Worm (Caenorhabditis elegans) whole organism, L2 larva: ENCODE data around the gene C52B9.4.
A peak's percentile ranks its signal among the peaks of the same experiment; 100 is the strongest.

ENCODE experiments used
- C34F6.9 ChIP-seq: fragments of 150-350 bp; optimal IDR thresholded peaks from 2 replicates; lab custom pipeline; 2014; ENCODE audit warnings: missing biosample characterization, missing genetic modification characterization
- F13H6.1 ChIP-seq: sonication (generic microtip); optimal IDR thresholded peaks from 2 replicates; lab custom pipeline; 2016; ENCODE audit warnings: missing genetic modification characterization, missing compliant biosample characterization
- Y55F3AM.14 ChIP-seq: fragments of 200-800 bp; sonication (Bioruptor generic); optimal IDR thresholded peaks from 2 replicates; lab custom pipeline; 2018; ENCODE audit warnings: mild to moderate bottlenecking, missing genetic modification characterization, missing compliant biosample characterization
- alr-1 ChIP-seq: fragments of 150-350 bp; optimal IDR thresholded peaks from 2 replicates; lab custom pipeline; 2014; ENCODE audit warnings: missing biosample characterization, missing genetic modification characterization
- blmp-1 ChIP-seq: sonication (generic microtip); optimal IDR thresholded peaks from 2 replicates; lab custom pipeline; 2017; ENCODE audit warnings: missing genetic modification characterization, mild to moderate bottlenecking, missing compliant biosample characterization, antibody characterized with exemption, moderate library complexity; ENCODE audit not compliant: insufficient read depth
- ceh-82 ChIP-seq: fragments of 150-350 bp; optimal IDR thresholded peaks from 2 replicates; lab custom pipeline; 2014; ENCODE audit warnings: missing biosample characterization, missing genetic modification characterization
- crh-2 ChIP-seq: sonication (generic microtip); optimal IDR thresholded peaks from 2 replicates; lab custom pipeline; 2017; ENCODE audit warnings: missing biosample characterization, missing genetic modification characterization
- dmd-4 ChIP-seq: sonication (generic microtip); optimal IDR thresholded peaks from 2 replicates; lab custom pipeline; 2017; ENCODE audit warnings: missing biosample characterization, missing genetic modification characterization
- egl-27 ChIP-seq: sonication (generic microtip); optimal IDR thresholded peaks from 3 replicates; lab custom pipeline; 2017; ENCODE audit warnings: missing biosample characterization, missing genetic modification reagents, missing genetic modification characterization
- elt-1 ChIP-seq: fragments of 150-350 bp; optimal IDR thresholded peaks from 2 replicates; lab custom pipeline; 2014; ENCODE audit warnings: missing biosample characterization, missing genetic modification characterization
- elt-3 ChIP-seq: sonication (generic microtip); optimal IDR thresholded peaks from 2 replicates; lab custom pipeline; 2017; ENCODE audit warnings: missing biosample characterization, missing genetic modification characterization
- fos-1 ChIP-seq: fragments of 150-350 bp; optimal IDR thresholded peaks from 2 replicates; lab custom pipeline; 2014; ENCODE audit warnings: missing biosample characterization, missing genetic modification characterization
- gmeb-1 ChIP-seq: fragments of 150-350 bp; optimal IDR thresholded peaks from 2 replicates; lab custom pipeline; 2014; ENCODE audit warnings: missing biosample characterization, missing genetic modification characterization
- lin-11 ChIP-seq: fragments of 150-350 bp; sonication (generic microtip); optimal IDR thresholded peaks from 2 replicates; lab custom pipeline; 2014; ENCODE audit warnings: missing biosample characterization, missing genetic modification characterization, inconsistent platforms, mixed read lengths
- lin-13 ChIP-seq: fragments of 150-350 bp; optimal IDR thresholded peaks from 2 replicates; lab custom pipeline; 2014; ENCODE audit warnings: missing biosample characterization, missing genetic modification reagents, missing genetic modification characterization
- lin-39 ChIP-seq: fragments of 150-350 bp; optimal IDR thresholded peaks from 2 replicates; lab custom pipeline; 2014; ENCODE audit warnings: missing biosample characterization, missing genetic modification reagents, missing genetic modification characterization
- lsy-2 ChIP-seq, 2 experiments: fragments of 150-350 bp in 1 of 2; sonication (generic microtip) in 1 of 2; optimal IDR thresholded peaks; 2 replicates each; lab custom pipeline; 2014 to 2017; ENCODE audit warnings: missing biosample characterization in 2 of 2, missing genetic modification characterization in 2 of 2
- mbf-1 ChIP-seq: sonication (generic microtip); optimal IDR thresholded peaks from 2 replicates; lab custom pipeline; 2017; ENCODE audit warnings: missing biosample characterization, missing genetic modification characterization
- nhr-11 ChIP-seq: fragments of 150-350 bp; optimal IDR thresholded peaks from 2 replicates; lab custom pipeline; 2014; ENCODE audit warnings: missing biosample characterization, missing genetic modification characterization
- nhr-129 ChIP-seq: fragments of 150-350 bp; optimal IDR thresholded peaks from 2 replicates; lab custom pipeline; 2014; ENCODE audit warnings: missing biosample characterization, missing genetic modification characterization
- nhr-23 ChIP-seq: fragments of 150-350 bp; optimal IDR thresholded peaks from 2 replicates; lab custom pipeline; 2014; ENCODE audit warnings: missing biosample characterization, missing genetic modification reagents, missing genetic modification characterization
- nhr-25 ChIP-seq: fragments of 150-350 bp; sonication (generic microtip); optimal IDR thresholded peaks from 3 replicates; lab custom pipeline; 2014; ENCODE audit warnings: missing biosample characterization, missing genetic modification characterization
- nhr-77 ChIP-seq: fragments of 150-350 bp; optimal IDR thresholded peaks from 2 replicates; lab custom pipeline; 2014; ENCODE audit warnings: missing biosample characterization, missing genetic modification characterization
- sem-4 ChIP-seq: fragments of 150-350 bp; optimal IDR thresholded peaks from 2 replicates; lab custom pipeline; 2014; ENCODE audit warnings: missing biosample characterization, missing genetic modification reagents, missing genetic modification characterization
- sma-3 ChIP-seq: sonication (generic microtip); optimal IDR thresholded peaks from 2 replicates; lab custom pipeline; 2016; ENCODE audit warnings: missing genetic modification reagents, missing genetic modification characterization, missing compliant biosample characterization
- sma-9 ChIP-seq, 2 experiments: fragments of 150-350 bp in 1 of 2; sonication (generic microtip) in 1 of 2; optimal IDR thresholded peaks; 2 replicates each; lab custom pipeline; 2014 to 2016; ENCODE audit warnings: missing genetic modification characterization in 2 of 2, mild to moderate bottlenecking in 1 of 2, missing biosample characterization in 1 of 2, missing compliant biosample characterization in 1 of 2, missing genetic modification reagents in 1 of 2, moderate library complexity in 1 of 2
- snpc-4 ChIP-seq: fragments of 150-350 bp; optimal IDR thresholded peaks from 2 replicates; lab custom pipeline; 2014; ENCODE audit warnings: missing biosample characterization, missing genetic modification characterization
- unc-39 ChIP-seq: fragments of 150-350 bp; optimal IDR thresholded peaks from 2 replicates; lab custom pipeline; 2014; ENCODE audit warnings: missing biosample characterization, missing genetic modification characterization
- unc-55 ChIP-seq: fragments of 150-350 bp; sonication (generic microtip); optimal IDR thresholded peaks from 3 replicates; lab custom pipeline; 2014; ENCODE audit warnings: missing biosample characterization, missing genetic modification reagents, missing genetic modification characterization
- unc-62 ChIP-seq: fragments of 150-350 bp; optimal IDR thresholded peaks from 2 replicates; lab custom pipeline; 2014; ENCODE audit warnings: missing biosample characterization, missing genetic modification reagents, missing genetic modification characterization
- zag-1 ChIP-seq: fragments of 150-350 bp; optimal IDR thresholded peaks from 2 replicates; lab custom pipeline; 2014; ENCODE audit warnings: missing biosample characterization, missing genetic modification characterization
- ztf-1 ChIP-seq: fragments of 200-800 bp; sonication (Bioruptor generic); conservative IDR thresholded peaks from 2 replicates; pipeline ENCODE4 v1.3.6; 2022; ENCODE audit warnings: missing genetic modification characterization, missing compliant biosample characterization
- ztf-11 ChIP-seq: sonication (generic microtip); optimal IDR thresholded peaks from 2 replicates; lab custom pipeline; 2017; ENCODE audit warnings: missing biosample characterization, missing genetic modification characterization

The C52B9.4 gene

DNA sequence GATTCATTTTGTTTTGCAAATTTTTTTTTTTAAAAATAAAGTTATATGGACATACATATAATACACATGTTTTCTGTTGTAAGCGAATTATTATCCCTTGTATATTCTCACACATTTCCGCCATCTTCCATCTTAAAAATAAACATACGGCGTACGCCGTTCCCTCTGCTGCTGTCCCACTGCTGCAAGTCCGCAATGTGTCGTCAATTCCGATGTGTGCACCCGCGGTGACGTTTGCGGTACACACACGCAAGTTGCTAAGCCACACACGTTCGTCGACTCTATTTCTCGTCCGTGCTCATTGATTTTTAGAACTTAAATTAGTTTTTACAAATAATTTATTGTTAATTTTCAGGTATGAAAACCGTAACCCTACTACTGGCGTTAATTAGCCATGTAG lies at the start of gene C52B9.4:
Gene C52B9.4 (plus strand): TSS at position 356 of the 400 bp plus-strand sequence.
- TF ChIP-seq C34F6.9 (peak; percentile 45), sma-9 (GFP tag; optimal IDR thresholded peaks at IDR 0.05; lab: Kevin White, UChicago) (peak; percentile 42), sma-9 (tag; optimal IDR thresholded peaks at IDR 0.05; lab: Kevin White, UChicago) (no peak), egl-27 (peak; percentile 14), nhr-23 (tag; lab: Kevin White, UChicago) (no peak), nhr-77 (no peak), lin-11 (tag; lab: Kevin White, UChicago) (peak; percentile 40), F13H6.1 (peak; percentile 39), elt-3 (no peak), nhr-11 (no peak), fos-1 (tag; lab: Kevin White, UChicago) (peak; percentile 7), snpc-4 (tag; lab: Kevin White, UChicago) (no peak), unc-39 (tag; lab: Kevin White, UChicago) (no peak), nhr-25 (tag; lab: Kevin White, UChicago) (peak; percentile 9), crh-2 (peak; percentile 84), gmeb-1 (tag; lab: Kevin White, UChicago) (peak; percentile 19), unc-62 (GFP tag; lab: Kevin White, UChicago) (no peak), sma-3 (GFP tag; lab: Kevin White, UChicago) (peak; percentile 48), lin-13 (GFP tag; lab: Kevin White, UChicago) (no peak), lsy-2 (tag; optimal IDR thresholded peaks at IDR 0.05; lab: Kevin White, UChicago) (peak in 1 of 2 experiments; percentile 56), unc-55 (GFP tag; lab: Kevin White, UChicago) (peak; percentile 50), blmp-1 (no peak), nhr-129 (tag; lab: Kevin White, UChicago) (peak; percentile 35)
- TF ChIP-seq, all 48 proteins: peak for 13

DNA sequence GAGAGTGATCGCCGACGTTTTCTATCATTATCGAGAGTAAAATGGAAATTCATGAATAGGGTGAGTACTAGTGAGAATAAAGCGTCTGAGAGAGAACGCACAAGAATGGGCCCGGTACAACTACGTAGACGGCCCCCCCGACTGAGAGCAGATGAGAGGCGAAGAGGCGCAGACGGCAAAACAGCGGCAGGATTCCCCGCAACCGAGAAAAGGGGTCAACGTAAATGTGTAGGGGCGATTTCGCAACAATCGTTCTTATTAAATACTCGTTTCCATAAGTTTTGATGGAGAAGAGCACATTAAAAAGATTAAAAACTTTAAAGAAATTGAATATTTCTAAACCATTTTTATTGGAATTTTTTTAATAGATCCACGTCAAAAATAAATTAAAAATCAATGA lies 45.8 kb upstream of the C52B9.4 start:
- peak; percentile 21 for TF ChIP-seq F13H6.1
- peak; percentile 44 for TF ChIP-seq sma-9 (GFP tag; optimal IDR thresholded peaks at IDR 0.05; lab: Kevin White, UChicago)
- no peak for TF ChIP-seq sma-9 (tag; optimal IDR thresholded peaks at IDR 0.05; lab: Kevin White, UChicago)
- TF ChIP-seq nhr-77 = no peak
- peak; percentile 51 for TF ChIP-seq unc-55 (GFP tag; lab: Kevin White, UChicago)
- peak in 1 of 2 experiments; percentile 4 for TF ChIP-seq lsy-2 (tag; optimal IDR thresholded peaks at IDR 0.05; lab: Kevin White, UChicago)
- TF ChIP-seq nhr-23 (tag; lab: Kevin White, UChicago) = no peak
- peak; percentile 36 for TF ChIP-seq C34F6.9
- no peak for TF ChIP-seq lin-39
- TF ChIP-seq, all 48 proteins: peak for 5

DNA sequence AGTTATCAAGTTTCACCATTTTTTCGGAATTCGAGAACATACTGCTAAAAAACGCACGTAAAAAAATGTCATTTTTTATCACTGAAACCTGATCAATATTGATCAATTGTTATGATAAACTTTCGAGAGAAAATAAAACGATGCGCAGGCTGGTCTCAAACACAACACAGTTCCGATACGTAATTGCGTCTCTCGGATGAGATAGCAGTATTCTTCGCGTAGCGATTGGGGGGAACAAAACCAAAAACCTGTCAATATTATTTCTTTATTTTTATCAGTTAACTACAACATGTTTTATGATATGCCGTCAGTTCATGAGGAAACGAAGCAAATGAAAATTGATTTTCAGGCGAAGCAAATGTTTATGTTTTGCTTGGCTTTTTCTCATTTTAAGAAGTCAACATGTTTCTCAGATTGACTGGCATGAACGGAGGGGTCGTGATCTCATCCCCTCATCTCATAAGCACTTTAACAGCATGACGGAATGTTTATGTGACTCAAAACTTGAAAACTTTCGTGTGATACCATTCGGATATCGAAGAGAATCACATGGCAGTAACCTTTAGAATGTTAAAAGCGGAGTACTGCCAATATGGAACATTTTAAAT lies 44.8 kb upstream of the C52B9.4 start:
- TF ChIP-seq lin-11 (tag; lab: Kevin White, UChicago) (no peak), sma-9 (GFP tag; optimal IDR thresholded peaks at IDR 0.05; lab: Kevin White, UChicago) (peak; percentile 13), sma-9 (tag; optimal IDR thresholded peaks at IDR 0.05; lab: Kevin White, UChicago) (no peak), crh-2 (no peak), fos-1 (tag; lab: Kevin White, UChicago) (peak; percentile 37), unc-62 (GFP tag; lab: Kevin White, UChicago) (no peak), gmeb-1 (tag; lab: Kevin White, UChicago) (peak; percentile 23), Y55F3AM.14 (GFP tag; lab: Kevin White, UChicago) (no peak), ceh-82 (tag; lab: Kevin White, UChicago) (no peak), sem-4 (tag; lab: Kevin White, UChicago) (no peak)

ce11 chrX:4216894-4217293 lies 43.6 kb upstream of the C52B9.4 start, which contains the start of the genes F20B6.10 and hpk-1:
TSS of gene F20B6.10 (minus strand) at chrX:4217196.
TSS of gene hpk-1 (minus strand) at chrX:4217290.
- TF ChIP-seq zag-1 (tag; lab: Kevin White, UChicago) (no peak), egl-27 (no peak), ztf-1 (GFP tag; lab: Robert Waterston, UW) (no peak), mbf-1 (no peak), elt-1 (tag; lab: Kevin White, UChicago) (no peak), ztf-11 (tag; lab: Kevin White, UChicago) (no peak)

DNA sequence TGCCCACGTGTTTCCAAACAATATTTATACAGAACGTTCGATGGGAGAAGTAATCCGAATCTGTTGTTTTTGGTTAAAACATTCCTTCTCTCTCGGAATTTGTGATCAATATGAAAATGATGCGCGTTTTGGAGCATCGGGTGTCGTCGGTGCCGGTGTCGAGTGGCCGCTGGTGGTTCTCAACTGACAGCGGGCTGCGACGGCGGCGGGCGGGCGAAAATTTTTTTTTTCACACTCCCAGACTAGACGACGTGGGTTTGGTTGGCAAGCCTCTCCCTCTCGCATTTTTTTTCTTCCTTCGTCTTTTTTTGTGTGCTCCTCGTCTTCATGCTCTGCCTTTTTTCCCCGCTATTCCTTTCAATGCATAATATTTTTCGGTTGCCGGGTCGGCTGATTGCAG lies 42.3 kb upstream of the C52B9.4 start, which contains the start of gene W01H2.2:
Gene W01H2.2 (minus strand): TSS at position 285 of the 400 bp plus-strand sequence.
- TF ChIP-seq alr-1 (tag; lab: Kevin White, UChicago) (no peak), unc-55 (GFP tag; lab: Kevin White, UChicago) (peak; percentile 8), dmd-4 (tag; lab: Kevin White, UChicago) (no peak), crh-2 (peak; percentile 7)
